Worm (Caenorhabditis elegans) whole organism, L3 larva: ENCODE measurements around the gene srbc-77.

Source experiments
- R02D3.7 ChIP-seq: fragments of 150-350 bp; optimal IDR thresholded peaks from 2 replicates; lab custom pipeline; 2014; ENCODE audit warnings: missing biosample characterization, missing genetic modification characterization
- ama-1 ChIP-seq: fragments of 150-350 bp; optimal IDR thresholded peaks from 2 replicates; lab custom pipeline; 2018
- ceh-16 ChIP-seq: sonication (generic microtip); optimal IDR thresholded peaks from 2 replicates; lab custom pipeline; 2017; ENCODE audit warnings: missing biosample characterization, missing genetic modification characterization
- ceh-28 ChIP-seq: fragments of 150-350 bp; optimal IDR thresholded peaks from 2 replicates; lab custom pipeline; 2014; ENCODE audit warnings: missing biosample characterization, missing genetic modification reagents, missing genetic modification characterization
- ceh-82 ChIP-seq: fragments of 150-350 bp; optimal IDR thresholded peaks from 2 replicates; lab custom pipeline; 2014; ENCODE audit warnings: missing biosample characterization, missing genetic modification characterization
- ceh-9 ChIP-seq: sonication (generic microtip); optimal IDR thresholded peaks from 2 replicates; lab custom pipeline; 2018; ENCODE audit warnings: missing biosample characterization, missing genetic modification characterization
- egl-27 ChIP-seq: sonication (generic microtip); optimal IDR thresholded peaks from 4 replicates; lab custom pipeline; 2017; ENCODE audit warnings: missing biosample characterization, missing genetic modification reagents, missing genetic modification characterization
- egl-5 ChIP-seq: fragments of 150-350 bp; optimal IDR thresholded peaks from 2 replicates; lab custom pipeline; 2017; ENCODE audit warnings: missing biosample characterization, missing genetic modification reagents, missing genetic modification characterization, inconsistent platforms
- elt-1 ChIP-seq: fragments of 150-350 bp; optimal IDR thresholded peaks from 2 replicates; lab custom pipeline; 2014; ENCODE audit warnings: missing biosample characterization, missing genetic modification characterization
- elt-2 ChIP-seq: sonication (generic microtip); optimal IDR thresholded peaks from 2 replicates; lab custom pipeline; 2016; ENCODE audit warnings: missing genetic modification reagents, mild to moderate bottlenecking, missing genetic modification characterization, missing compliant biosample characterization
- elt-3 ChIP-seq, 3 experiments: fragments of 150-350 bp in 1 of 3; sonication (generic microtip) in 2 of 3; optimal IDR thresholded peaks; 2 replicates in 2 of 3; 4 replicates in 1 of 3; lab custom pipeline; 2014 to 2017; ENCODE audit warnings: missing biosample characterization in 3 of 3, missing genetic modification characterization in 3 of 3
- fkh-10 ChIP-seq: sonication (generic microtip); optimal IDR thresholded peaks from 2 replicates; lab custom pipeline; 2017; ENCODE audit warnings: missing biosample characterization, missing genetic modification reagents, missing genetic modification characterization
- fos-1 ChIP-seq: fragments of 150-350 bp; optimal IDR thresholded peaks from 2 replicates; lab custom pipeline; 2014; ENCODE audit warnings: missing biosample characterization, missing genetic modification characterization
- jun-1 ChIP-seq: fragments of 150-350 bp; optimal IDR thresholded peaks from 2 replicates; lab custom pipeline; 2014; ENCODE audit warnings: missing biosample characterization, missing genetic modification reagents, missing genetic modification characterization
- lin-39 ChIP-seq: fragments of 150-350 bp; optimal IDR thresholded peaks from 2 replicates; lab custom pipeline; 2018; ENCODE audit warnings: missing biosample characterization, missing genetic modification reagents, missing genetic modification characterization
- lsy-12 ChIP-seq: sonication (generic microtip); optimal IDR thresholded peaks from 2 replicates; lab custom pipeline; 2016; ENCODE audit warnings: mild to moderate bottlenecking, missing genetic modification characterization, missing compliant biosample characterization
- mdl-1 ChIP-seq: fragments of 150-350 bp; optimal IDR thresholded peaks from 2 replicates; lab custom pipeline; 2014; ENCODE audit warnings: missing biosample characterization, missing genetic modification characterization
- mml-1 ChIP-seq: fragments of 150-350 bp; sonication (generic microtip); optimal IDR thresholded peaks from 3 replicates; lab custom pipeline; 2014; ENCODE audit warnings: missing biosample characterization, missing genetic modification characterization
- nfya-1 ChIP-seq: sonication (generic microtip); optimal IDR thresholded peaks from 2 replicates; lab custom pipeline; 2017; ENCODE audit warnings: missing genetic modification characterization, mild to moderate bottlenecking, missing compliant biosample characterization, antibody characterized with exemption, moderate library complexity; ENCODE audit not compliant: insufficient read depth
- nhr-11 ChIP-seq: fragments of 150-350 bp; optimal IDR thresholded peaks from 2 replicates; lab custom pipeline; 2014; ENCODE audit warnings: missing biosample characterization, missing genetic modification characterization
- nhr-12 ChIP-seq: fragments of 150-350 bp; optimal IDR thresholded peaks from 2 replicates; lab custom pipeline; 2014; ENCODE audit warnings: missing biosample characterization, missing genetic modification characterization
- nhr-23 ChIP-seq: fragments of 150-350 bp; optimal IDR thresholded peaks from 2 replicates; lab custom pipeline; 2014; ENCODE audit warnings: missing biosample characterization, missing genetic modification reagents, missing genetic modification characterization
- nhr-237 ChIP-seq: fragments of 150-350 bp; optimal IDR thresholded peaks from 2 replicates; lab custom pipeline; 2014; ENCODE audit warnings: missing biosample characterization, missing genetic modification characterization
- nhr-25 ChIP-seq: sonication (generic microtip); optimal IDR thresholded peaks from 2 replicates; lab custom pipeline; 2017; ENCODE audit warnings: missing biosample characterization, missing genetic modification characterization
- nhr-76 ChIP-seq: fragments of 150-350 bp; sonication (generic microtip); optimal IDR thresholded peaks from 5 replicates; lab custom pipeline; 2014; ENCODE audit warnings: missing biosample characterization, missing genetic modification characterization
- pha-4 ChIP-seq: fragments of 150-350 bp; optimal IDR thresholded peaks from 2 replicates; lab custom pipeline; 2014; ENCODE audit warnings: missing biosample characterization, missing genetic modification reagents, missing genetic modification characterization
- skn-1 ChIP-seq: fragments of 150-350 bp; optimal IDR thresholded peaks from 2 replicates; lab custom pipeline; 2014; ENCODE audit warnings: missing biosample characterization, missing genetic modification characterization
- unc-39 ChIP-seq: sonication (generic microtip); optimal IDR thresholded peaks from 4 replicates; lab custom pipeline; 2017; ENCODE audit warnings: missing biosample characterization, missing genetic modification characterization
- unc-62 ChIP-seq: fragments of 150-350 bp; sonication (generic microtip); optimal IDR thresholded peaks from 4 replicates; lab custom pipeline; 2014; ENCODE audit warnings: missing biosample characterization, missing genetic modification reagents, missing genetic modification characterization
- zag-1 ChIP-seq: fragments of 150-350 bp; optimal IDR thresholded peaks from 2 replicates; lab custom pipeline; 2014; ENCODE audit warnings: missing biosample characterization, missing genetic modification characterization

Gene srbc-77

ce11 chrV:15892696-15893095, 37.3 kb upstream of the srbc-77 start, which contains the start of gene T06C12.11:
Gene T06C12.11 (plus strand): TSS chrV:15892996.
- TF ChIP-seq nhr-23 (no peak), lin-39 (tag; lab: Kevin White, UChicago) (no peak), elt-3 (tag; optimal IDR thresholded peaks at IDR 0.05; lab: Kevin White, UChicago) (no peak), pha-4 (no peak), ceh-82 (tag; lab: Kevin White, UChicago) (no peak), mml-1 (tag; lab: Kevin White, UChicago) (no peak)
- TF ChIP-seq, all 47 proteins: peak for 0

- no peak for TF ChIP-seq R02D3.7 (tag; lab: Kevin White, UChicago)
Measured at ce11 chrV:15896671-15897070, 33.3 kb upstream of the srbc-77 start, which contains the start of gene nhr-213. Gene nhr-213 (minus strand): TSS chrV:15896771.

ce11 chrV:15897696-15898095, 32.3 kb upstream of the srbc-77 start, which contains the start of gene str-60:
Gene str-60 (plus strand): TSS chrV:15897996.
- TF ChIP-seq fkh-10 (GFP tag; lab: Kevin White, UChicago) (no peak), skn-1 (no peak), ceh-9 (tag; lab: Kevin White, UChicago) (no peak), elt-2 (tag; lab: Kevin White, UChicago) (no peak), nhr-237 (tag; lab: Kevin White, UChicago) (no peak), egl-5 (tag; lab: Kevin White, UChicago) (no peak), jun-1 (tag; lab: Kevin White, UChicago) (no peak), nhr-76 (no peak), ceh-16 (no peak), nhr-25 (tag; lab: Kevin White, UChicago) (no peak), nfya-1 (no peak)

- TF ChIP-seq nhr-25 (tag; lab: Kevin White, UChicago) (no peak), fos-1 (tag; lab: Kevin White, UChicago) (no peak), nhr-12 (tag; lab: Kevin White, UChicago) (no peak), pha-4 (no peak), R02D3.7 (tag; lab: Kevin White, UChicago) (no peak), fkh-10 (GFP tag; lab: Kevin White, UChicago) (no peak), elt-3 (tag; optimal IDR thresholded peaks at IDR 0.05; lab: Kevin White, UChicago) (no peak)
Measured at ce11 chrV:15899696-15900095, 30.3 kb upstream of the srbc-77 start, which contains the start of gene T06C12.14. Gene T06C12.14 (plus strand): TSS chrV:15899996.

ce11 chrV:15900564-15900963, 29.4 kb upstream of the srbc-77 start:
- TF ChIP-seq unc-62, result no peak
- TF ChIP-seq fkh-10 (GFP tag; lab: Kevin White, UChicago), result no peak
- no peak for TF ChIP-seq ceh-16
- no peak for TF ChIP-seq nhr-11 (tag; lab: Kevin White, UChicago)
- no peak for TF ChIP-seq fos-1 (tag; lab: Kevin White, UChicago)
- no peak for TF ChIP-seq mdl-1
- no peak for TF ChIP-seq elt-1
- TF ChIP-seq ceh-28 (tag; lab: Kevin White, UChicago), result no peak
- no peak for TF ChIP-seq ceh-82 (tag; lab: Kevin White, UChicago)

ce11 chrV:15905530-15905929, 24.5 kb upstream of the srbc-77 start, which contains the start of the genes F35E8.1 and F35E8.2:
Gene F35E8.1 (minus strand): TSS chrV:15905630.
Gene F35E8.2 (plus strand): TSS chrV:15905661.
- TF ChIP-seq elt-2 (tag; lab: Kevin White, UChicago), result peak; percentile 27

- no peak for TF ChIP-seq elt-1
- TF ChIP-seq jun-1 (tag; lab: Kevin White, UChicago), result no peak
- TF ChIP-seq unc-62, result no peak
- TF ChIP-seq ceh-9 (tag; lab: Kevin White, UChicago), result no peak
- TF ChIP-seq egl-5 (tag; lab: Kevin White, UChicago), result no peak
- TF ChIP-seq zag-1 (tag; lab: Kevin White, UChicago), result no peak
- TF ChIP-seq fos-1 (tag; lab: Kevin White, UChicago), result no peak
- TF ChIP-seq unc-39, result no peak
- TF ChIP-seq nhr-76, result no peak
- TF ChIP-seq lsy-12 (tag; lab: Kevin White, UChicago), result no peak
- no peak for TF ChIP-seq egl-27
- TF ChIP-seq lin-39 (tag; lab: Kevin White, UChicago), result no peak
- no peak for TF ChIP-seq ama-1
Measured at ce11 chrV:15911848-15912247, 18.1 kb upstream of the srbc-77 start, which contains the start of gene F35E8.6. Gene F35E8.6 (plus strand): TSS chrV:15912148.
